Worm (Caenorhabditis elegans): ENCODE results near the gene npp-15.

- TF ChIP-seq ztf-29 (GFP tag; IDR thresholded peaks at IDR 0.05) (no peak), tab-1 (GFP tag; IDR thresholded peaks at IDR 0.05) (no peak)
Measured at ce11 chrIII:7925968-7926367, 2.9 kb upstream of the npp-15 start.
